Fruit fly (Drosophila melanogaster): ENCODE data around the gene Clic.

The Clic gene

dm6 chrX:13783534-13783949 lies 38.6 kb downstream of the Clic start, which contains the start of gene inaE (continued):
- TF ChIP-seq Meics (GFP tag; optimal IDR thresholded peaks at IDR 0.05) (no peak), zen (tag; optimal IDR thresholded peaks at IDR 0.05) (no peak), CG3847 (GFP tag; IDR thresholded peaks at IDR 0.05) (0 out of 2 replicates have a peak, but pooled peaks have one; percentile 22), org-1 (GFP tag; optimal IDR thresholded peaks at IDR 0.05) (no peak), Hand (GFP tag; optimal IDR thresholded peaks at IDR 0.05) (peak; percentile 38), Dp (GFP tag; optimal IDR thresholded peaks at IDR 0.05) (peak; percentile 84), chif (GFP tag; optimal IDR thresholded peaks at IDR 0.05) (no peak), CG7357 (GFP tag; IDR thresholded peaks at IDR 0.05) (peak; percentile 93), MBD-R2 (GFP tag; IDR thresholded peaks at IDR 0.05) (peak; percentile 29; the same call in 1 of the 2 replicates), knrl (GFP tag; IDR thresholded peaks at IDR 0.05; ENCODE audit: partially characterized antibody) (peak; percentile 45; the same call in 1 of the 3 replicates), CG2202 (tag; optimal IDR thresholded peaks at IDR 0.05) (no peak), MESR4 (GFP tag; optimal IDR thresholded peaks at IDR 0.05) (peak; percentile 17), disco-r (GFP tag; optimal IDR thresholded peaks at IDR 0.05) (no peak), ssp (GFP tag; IDR thresholded peaks at IDR 0.05) (peak; percentile 96), CoRest (tag; optimal IDR thresholded peaks at IDR 0.05) (peak; percentile 27), Hr51 (GFP tag; optimal IDR thresholded peaks at IDR 0.05) (no peak), CG2875 (GFP tag; optimal IDR thresholded peaks at IDR 0.05) (no peak), pnt (GFP tag; optimal IDR thresholded peaks at IDR 0.05) (no peak), CG18262 (tag; optimal IDR thresholded peaks at IDR 0.05) (no peak), lola (GFP tag; optimal IDR thresholded peaks at IDR 0.05) (peak in 1 of 3 experiments; percentile 79), dmrt11E (tag; optimal IDR thresholded peaks at IDR 0.05) (no peak), CG16863 (GFP tag; optimal IDR thresholded peaks at IDR 0.05) (no peak), sens (GFP tag) (peak; percentile 57), CG6813 (GFP tag; optimal IDR thresholded peaks at IDR 0.05) (no peak), CG3995 (GFP tag; optimal IDR thresholded peaks at IDR 0.05) (no peak), GATAe (GFP tag; conservative IDR thresholded peaks at IDR 0.05) (no peak), CG12071 (GFP tag; optimal IDR thresholded peaks at IDR 0.05) (no peak), CG2129 (GFP tag; IDR thresholded peaks at IDR 0.05; ENCODE audit: partially characterized antibody) (no peak), CG7987 (GFP tag; optimal IDR thresholded peaks at IDR 0.05) (peak; percentile 24), salm (tag; optimal IDR thresholded peaks at IDR 0.05) (no peak), CG10274 (GFP tag; optimal IDR thresholded peaks at IDR 0.05) (no peak), CG30403 (GFP tag; optimal IDR thresholded peaks at IDR 0.05) (no peak), bsh (GFP tag; optimal IDR thresholded peaks at IDR 0.05) (no peak), Neu2 (GFP tag; optimal IDR thresholded peaks at IDR 0.05; ENCODE audit: borderline replicate concordance) (no peak), CG16813 (GFP tag; IDR thresholded peaks at IDR 0.05; ENCODE audit: partially characterized antibody) (0 out of 3 replicates have a peak, but pooled peaks have one; percentile 40), ro (GFP tag; IDR thresholded peaks at IDR 0.05) (no peak), Fer1 (GFP tag; optimal IDR thresholded peaks at IDR 0.05) (peak; percentile 36), H15 (GFP tag; IDR thresholded peaks at IDR 0.05) (no peak), Ravus (GFP tag; IDR thresholded peaks at IDR 0.05) (no peak), sim (GFP tag; IDR thresholded peaks at IDR 0.05) (no peak), BtbVII (GFP tag; optimal IDR thresholded peaks at IDR 0.05) (peak; percentile 43), CG11456 (GFP tag; IDR thresholded peaks at IDR 0.05) (no peak), unc-4 (GFP tag; IDR thresholded peaks at IDR 0.05; ENCODE audit: partially characterized antibody) (peak; percentile 44; the same call in 1 of the 2 replicates), Dref (GFP tag; IDR thresholded peaks at IDR 0.05) (peak; percentile 86), nerfin-1 (tag; optimal IDR thresholded peaks at IDR 0.05) (no peak), zen2 (GFP tag; IDR thresholded peaks at IDR 0.05; ENCODE audit: partially characterized antibody) (no peak), CG7839 (tag; optimal IDR thresholded peaks at IDR 0.05) (peak; percentile 22), emc (GFP tag; optimal IDR thresholded peaks at IDR 0.05) (no peak), crol (GFP tag; IDR thresholded peaks at IDR 0.05) (no peak; the same call in 1 of the 2 replicates)
